Worm (Caenorhabditis elegans) whole organism, early embryonic: Measurements from ENCODE around the gene C27H6.9.

Experiments used
- B0310.2 ChIP-seq: sonication (generic microtip); optimal IDR thresholded peaks from 2 replicates; lab custom pipeline; 2016; ENCODE audit warnings: mild to moderate bottlenecking, missing genetic modification characterization, missing compliant biosample characterization
- ama-1 ChIP-seq: fragments of 150-350 bp; optimal IDR thresholded peaks from 2 replicates; lab custom pipeline; 2014
- ceh-36 ChIP-seq: sonication (generic microtip); optimal IDR thresholded peaks from 2 replicates; lab custom pipeline; 2016; ENCODE audit warnings: missing genetic modification characterization, inconsistent platforms, missing compliant biosample characterization
- ets-7 ChIP-seq: sonication (generic microtip); optimal IDR thresholded peaks from 2 replicates; lab custom pipeline; 2016; ENCODE audit warnings: missing genotype, missing genetic modification characterization, missing compliant biosample characterization
- flt-1 ChIP-seq: fragments of 200-800 bp; sonication (Bioruptor generic); IDR thresholded peaks from 2 replicates; pipeline ENCODE4 v1.3.6; 2022; ENCODE audit warnings: missing genetic modification characterization, missing compliant biosample characterization

- no peak for TF ChIP-seq flt-1
- no peak for TF ChIP-seq ceh-36 (tag; lab: Kevin White, UChicago)
- no peak for TF ChIP-seq B0310.2 (tag; lab: Kevin White, UChicago)
- no peak for TF ChIP-seq ama-1 (lab: Kevin White, UChicago)
- TF ChIP-seq ets-7 = no peak
Measured at ce11 chrV:10002720-10003119, 20.1 kb downstream of the C27H6.9 start.
